Worm (Caenorhabditis elegans): ENCODE results near the gene unc-26.

ce11 chrIV:13241340-13241739, 31.0 kb downstream of the unc-26 start:
- TF ChIP-seq ceh-82 (tag; optimal IDR thresholded peaks at IDR 0.05) (no peak), ZK546.5 (tag; optimal IDR thresholded peaks at IDR 0.05) (no peak), eor-1 (tag; optimal IDR thresholded peaks at IDR 0.05) (no peak), zag-1 (tag; optimal IDR thresholded peaks at IDR 0.05) (no peak), elt-1 (tag; optimal IDR thresholded peaks at IDR 0.05) (no peak), fkh-10 (GFP tag; optimal IDR thresholded peaks at IDR 0.05) (no peak), aly-2 (tag; optimal IDR thresholded peaks at IDR 0.05) (no peak), nhr-76 (tag; optimal IDR thresholded peaks at IDR 0.05) (no peak), nhr-11 (tag; optimal IDR thresholded peaks at IDR 0.05) (no peak), ztf-11 (tag; optimal IDR thresholded peaks at IDR 0.05) (no peak), nhr-25 (tag; optimal IDR thresholded peaks at IDR 0.05) (no peak), sea-2 (GFP tag; optimal IDR thresholded peaks at IDR 0.05) (no peak), nfya-1 (tag; optimal IDR thresholded peaks at IDR 0.05; ENCODE audit: insufficient read depth) (no peak)

Data from whole organism, L3 larva.